Fruit fly (Drosophila melanogaster) whole organism, embryonic: ENCODE results near the gene CG1463.
A peak's percentile ranks its signal among the peaks of the same experiment; 100 is the strongest.

ENCODE experiments used
- Adf1 ChIP-seq: fragments of 200-800 bp; sonication (Bioruptor generic); IDR thresholded peaks from 2 replicates; pipeline ENCODE4 v1.3.6; 2022; ENCODE audit warnings: missing biosample characterization, missing genetic modification characterization
- Asciz ChIP-seq: fragments of 200-800 bp; sonication (Bioruptor generic); optimal IDR thresholded peaks from 2 replicates; lab custom pipeline; 2017; ENCODE audit warnings: missing biosample characterization, mild to moderate bottlenecking, missing genetic modification characterization, missing genetic modification reagents
- Awh ChIP-seq: fragments of 200-800 bp; sonication (Bioruptor generic); IDR thresholded peaks from 2 replicates; pipeline ENCODE4, ENCODE4 v1.3.6; 2022; ENCODE audit warnings: missing biosample characterization, missing genetic modification characterization
- CG10209 ChIP-seq: fragments of 200-800 bp; sonication (Bioruptor generic); optimal IDR thresholded peaks from 3 replicates; lab custom pipeline; 2017; ENCODE audit warnings: missing biosample characterization, mild to moderate bottlenecking, missing genetic modification characterization, missing genetic modification reagents
- CG10979 ChIP-seq: fragments of 200-800 bp; sonication (Bioruptor generic); optimal IDR thresholded peaks from 2 replicates; lab custom pipeline; 2018; ENCODE audit warnings: missing biosample characterization, mild to moderate bottlenecking, missing genetic modification characterization, moderate library complexity
- CG12744 ChIP-seq: fragments of 200-800 bp; sonication (Bioruptor generic); optimal IDR thresholded peaks from 2 replicates; lab custom pipeline; 2016; ENCODE audit warnings: missing biosample characterization, missing genetic modification characterization
- CG13775 ChIP-seq: fragments of 200-800 bp; sonication (Bioruptor generic); optimal IDR thresholded peaks from 3 replicates; lab custom pipeline; 2017; ENCODE audit warnings: missing biosample characterization, mild to moderate bottlenecking, missing genetic modification characterization
- CG14441 ChIP-seq: fragments of 200-800 bp; sonication (Bioruptor generic); IDR thresholded peaks from 2 replicates; pipeline ENCODE4 v1.3.6; 2022; ENCODE audit warnings: missing biosample characterization, missing genetic modification characterization
- CG14965 ChIP-seq: fragments of 200-800 bp; sonication (Bioruptor generic); optimal IDR thresholded peaks from 2 replicates; lab custom pipeline; 2016; ENCODE audit warnings: missing biosample characterization, missing genetic modification characterization, borderline replicate concordance
- CG17186 ChIP-seq: fragments of 200-800 bp; sonication (Bioruptor generic); optimal IDR thresholded peaks from 3 replicates; lab custom pipeline; 2017; ENCODE audit warnings: missing biosample characterization, missing genetic modification reagents, missing genetic modification characterization
- CG30403 ChIP-seq: fragments of 200-800 bp; sonication (Bioruptor generic); optimal IDR thresholded peaks from 3 replicates; lab custom pipeline; 2016; ENCODE audit warnings: missing biosample characterization, missing genetic modification characterization
- CG3065 ChIP-seq: fragments of 200-800 bp; sonication (Bioruptor generic); optimal IDR thresholded peaks from 2 replicates; lab custom pipeline; 2016; ENCODE audit warnings: missing biosample characterization, missing genetic modification characterization
- CG32532 ChIP-seq: fragments of 200-800 bp; sonication (Bioruptor generic); IDR thresholded peaks from 2 replicates; pipeline ENCODE4 v1.3.6; 2022; ENCODE audit warnings: missing biosample characterization, missing genetic modification characterization
- CG32767 ChIP-seq: fragments of 200-800 bp; sonication (Bioruptor generic); IDR thresholded peaks from 2 replicates; pipeline ENCODE4 v1.3.6; 2022; ENCODE audit warnings: missing biosample characterization, missing genetic modification characterization
- CG4282 ChIP-seq: fragments of 200-800 bp; sonication (Bioruptor generic); optimal IDR thresholded peaks from 2 replicates; lab custom pipeline; 2016; ENCODE audit warnings: missing biosample characterization, missing genetic modification characterization
- CG4424 ChIP-seq: fragments of 200-800 bp; sonication (Bioruptor generic); optimal IDR thresholded peaks from 3 replicates; lab custom pipeline; 2016; ENCODE audit warnings: missing biosample characterization, missing genetic modification characterization
- CG5180 ChIP-seq: fragments of 200-800 bp; sonication (Bioruptor generic); optimal IDR thresholded peaks from 3 replicates; lab custom pipeline; 2017; ENCODE audit warnings: missing biosample characterization, missing genetic modification characterization, mild to moderate bottlenecking, moderate library complexity, missing genetic modification reagents
- CG6791 ChIP-seq: fragments of 200-800 bp; sonication (Bioruptor generic); IDR thresholded peaks from 3 replicates; pipeline ENCODE4 v1.3.6; 2022; ENCODE audit warnings: missing biosample characterization, missing genetic modification characterization; ENCODE audit not compliant: partially characterized antibody
- CG7786 ChIP-seq: fragments of 200-800 bp; sonication (Bioruptor generic); optimal IDR thresholded peaks from 2 replicates; lab custom pipeline; 2016; ENCODE audit warnings: missing biosample characterization, missing genetic modification characterization
- CG7839 ChIP-seq: fragments of 200-800 bp; sonication (Bioruptor generic); optimal IDR thresholded peaks from 3 replicates; lab custom pipeline; 2018; ENCODE audit warnings: missing biosample characterization, mild to moderate bottlenecking, missing genetic modification characterization, moderate library complexity
- CG8281 ChIP-seq: fragments of 200-800 bp; sonication (Bioruptor generic); optimal IDR thresholded peaks from 2 replicates; lab custom pipeline; 2018; ENCODE audit warnings: missing biosample characterization, mild to moderate bottlenecking, missing genetic modification characterization, moderate library complexity
- CG8290 ChIP-seq, 3 experiments: fragments of 200-800 bp; sonication (Bioruptor generic); optimal IDR thresholded peaks; 2 replicates each; lab custom pipeline; 2016 to 2019; ENCODE audit warnings: missing biosample characterization in 3 of 3, missing genetic modification characterization in 3 of 3, mild to moderate bottlenecking in 2 of 3, moderate library complexity in 1 of 3
- CrebB ChIP-seq: fragments of 200-800 bp; sonication (Bioruptor generic); optimal IDR thresholded peaks from 3 replicates; lab custom pipeline; 2018; ENCODE audit warnings: missing biosample characterization, mild to moderate bottlenecking, missing genetic modification characterization
- Dp ChIP-seq: fragments of 200-800 bp; sonication (Bioruptor generic); optimal IDR thresholded peaks from 2 replicates; lab custom pipeline; 2018; ENCODE audit warnings: missing biosample characterization, mild to moderate bottlenecking, missing genetic modification characterization, moderate library complexity
- Dref ChIP-seq: fragments of 200-800 bp; sonication (Bioruptor generic); IDR thresholded peaks from 2 replicates; pipeline ENCODE4 v1.3.6; 2022; ENCODE audit warnings: missing biosample characterization, missing genetic modification characterization
- MBD-R2 ChIP-seq: fragments of 200-800 bp; sonication (Bioruptor generic); IDR thresholded peaks from 2 replicates; pipeline ENCODE4 v1.3.6; 2022; ENCODE audit warnings: missing biosample characterization, missing genetic modification characterization
- Myb ChIP-seq: fragments of 200-800 bp; sonication (Bioruptor generic); optimal IDR thresholded peaks from 2 replicates; lab custom pipeline; 2016; ENCODE audit warnings: missing biosample characterization, missing genetic modification characterization
- Pdp1 ChIP-seq, 2 experiments: fragments of 200-800 bp; sonication (Bioruptor generic); optimal IDR thresholded peaks; 3 replicates each; lab custom pipeline; 2016; ENCODE audit warnings: missing biosample characterization in 2 of 2, missing genetic modification characterization in 2 of 2, mild to moderate bottlenecking in 1 of 2, moderate library complexity in 1 of 2
- Scr ChIP-seq: fragments of 200-800 bp; sonication (Bioruptor generic); IDR thresholded peaks from 2 replicates; pipeline ENCODE4 v1.3.6; 2022; ENCODE audit warnings: missing biosample characterization, missing genetic modification characterization; ENCODE audit not compliant: partially characterized antibody
- Sox102F ChIP-seq: fragments of 200-800 bp; sonication (Bioruptor generic); optimal IDR thresholded peaks from 2 replicates; lab custom pipeline; 2018; ENCODE audit warnings: missing biosample characterization, mild to moderate bottlenecking, missing genetic modification characterization, moderate library complexity
- Tbp ChIP-seq: fragments of >200 bp; optimal IDR thresholded peaks from 2 replicates; lab custom pipeline; 2018; ENCODE audit warnings: missing biosample characterization, missing genetic modification characterization
- bigmax ChIP-seq: fragments of 200-800 bp; sonication (Bioruptor generic); optimal IDR thresholded peaks from 2 replicates; lab custom pipeline; 2018; ENCODE audit warnings: missing biosample characterization, mild to moderate bottlenecking, missing genetic modification characterization
- crol ChIP-seq: fragments of 200-800 bp; sonication (Bioruptor generic); IDR thresholded peaks from 2 replicates; pipeline ENCODE4 v1.3.6; 2022; ENCODE audit warnings: missing biosample characterization, missing genetic modification characterization
- dmrt99B ChIP-seq: fragments of 200-800 bp; sonication (Bioruptor generic); optimal IDR thresholded peaks from 2 replicates; lab custom pipeline; 2018; ENCODE audit warnings: missing biosample characterization, mild to moderate bottlenecking, missing genetic modification characterization, moderate library complexity
- gsb-n ChIP-seq: fragments of 200-800 bp; sonication (Bioruptor generic); optimal IDR thresholded peaks from 3 replicates; lab custom pipeline; 2018; ENCODE audit warnings: missing biosample characterization, mild to moderate bottlenecking, missing genetic modification characterization
- insv ChIP-seq, 2 experiments: fragments of 200-800 bp; sonication (Bioruptor generic); optimal IDR thresholded peaks; 3 replicates each; lab custom pipeline; 2016 to 2018; ENCODE audit warnings: missing biosample characterization in 2 of 2, missing genetic modification characterization in 2 of 2
- jing ChIP-seq: fragments of 200-800 bp; sonication (Bioruptor generic); optimal IDR thresholded peaks from 2 replicates; lab custom pipeline; 2018; ENCODE audit warnings: missing biosample characterization, mild to moderate bottlenecking, missing genetic modification characterization
- klu ChIP-seq: fragments of 200-800 bp; sonication (Bioruptor generic); IDR thresholded peaks from 2 replicates; pipeline ENCODE4 v1.3.6; 2022; ENCODE audit warnings: missing biosample characterization, missing genetic modification characterization
- lbe ChIP-seq: fragments of 200-800 bp; sonication (Bioruptor generic); optimal IDR thresholded peaks from 2 replicates; lab custom pipeline; 2016; ENCODE audit warnings: missing biosample characterization, mild to moderate bottlenecking, missing genetic modification characterization
- lola ChIP-seq, 3 experiments: fragments of >200 bp in 2 of 3; fragments of 200-800 bp in 1 of 3; sonication (Bioruptor generic) in 1 of 3; optimal IDR thresholded peaks; 2 replicates each; lab custom pipeline; 2017 to 2019; ENCODE audit warnings: missing biosample characterization in 3 of 3, missing genetic modification characterization in 3 of 3, mild to moderate bottlenecking in 1 of 3, moderate library complexity in 1 of 3
- nmo ChIP-seq: fragments of 200-800 bp; sonication (Bioruptor generic); optimal IDR thresholded peaks from 2 replicates; lab custom pipeline; 2018; ENCODE audit warnings: missing biosample characterization, mild to moderate bottlenecking, missing genetic modification characterization, moderate library complexity
- otp ChIP-seq: fragments of 200-800 bp; sonication (Bioruptor generic); IDR thresholded peaks from 3 replicates; pipeline ENCODE4, ENCODE4 v1.3.6; 2022; ENCODE audit warnings: missing biosample characterization, missing genetic modification characterization
- scrt ChIP-seq: fragments of 200-800 bp; sonication (Bioruptor generic); optimal IDR thresholded peaks from 2 replicates; lab custom pipeline; 2018; ENCODE audit warnings: missing biosample characterization, mild to moderate bottlenecking, missing genetic modification characterization, moderate library complexity
- sens ChIP-seq: fragments of 200-800 bp; sonication (Bioruptor generic); peaks from one replicate; lab custom pipeline; 2016; ENCODE audit warnings: missing biosample characterization, missing genetic modification characterization
- sens-2 ChIP-seq: fragments of 200-800 bp; sonication (Bioruptor generic); IDR thresholded peaks from 2 replicates; pipeline ENCODE4 v1.3.6; 2022; ENCODE audit warnings: missing biosample characterization, missing genetic modification characterization
- sima ChIP-seq: fragments of 200-800 bp; sonication (Bioruptor generic); optimal IDR thresholded peaks from 2 replicates; lab custom pipeline; 2016; ENCODE audit warnings: missing biosample characterization, missing genetic modification characterization
- sob ChIP-seq: fragments of 200-800 bp; sonication (Bioruptor generic); IDR thresholded peaks from 2 replicates; pipeline ENCODE4 v1.3.6; 2022; ENCODE audit warnings: missing biosample characterization, missing genetic modification characterization
- sr ChIP-seq: fragments of 200-800 bp; sonication (Bioruptor generic); IDR thresholded peaks from 3 replicates; pipeline ENCODE4 v1.3.6; 2022; ENCODE audit warnings: missing biosample characterization, missing genetic modification characterization
- stwl ChIP-seq: fragments of 200-800 bp; sonication (Bioruptor generic); optimal IDR thresholded peaks from 3 replicates; lab custom pipeline; 2018; ENCODE audit warnings: missing biosample characterization, mild to moderate bottlenecking, missing genetic modification characterization, moderate library complexity
- vfl ChIP-seq: fragments of 200-800 bp; sonication (Bioruptor generic); optimal IDR thresholded peaks from 2 replicates; lab custom pipeline; 2016; ENCODE audit warnings: missing biosample characterization, missing genetic modification characterization
- vvl ChIP-seq: fragments of 200-800 bp; sonication (Bioruptor generic); IDR thresholded peaks from 2 replicates; pipeline ENCODE4 v1.3.6; 2022; ENCODE audit warnings: missing biosample characterization, missing genetic modification characterization
- yki ChIP-seq: fragments of >200 bp; optimal IDR thresholded peaks from 3 replicates; lab custom pipeline; 2018
- zen ChIP-seq: fragments of 200-800 bp; sonication (Bioruptor generic); optimal IDR thresholded peaks from 3 replicates; lab custom pipeline; 2018; ENCODE audit warnings: missing biosample characterization, mild to moderate bottlenecking, missing genetic modification characterization, moderate library complexity

CG1463 gene

dm6 chrX:12595100-12595609 lies 16.3 kb downstream of the CG1463 start (continued):
- no peak for TF ChIP-seq CG10209 (GFP tag; lab: Kevin White, UChicago)
- no peak for TF ChIP-seq Adf1 (GFP tag; lab: Robert Waterston, UW)
- no peak for TF ChIP-seq CG5180 (GFP tag; lab: Kevin White, UChicago)
- no peak for TF ChIP-seq CG10979
- TF ChIP-seq CG17186 (GFP tag; lab: Kevin White, UChicago), result no peak
- no peak for TF ChIP-seq Dref (GFP tag; lab: Robert Waterston, UW)
- no peak for TF ChIP-seq Sox102F (GFP tag; lab: Kevin White, UChicago)
- no peak for TF ChIP-seq Tbp (GFP tag; lab: Kevin White, UChicago)
- TF ChIP-seq CG12744 (GFP tag; lab: Kevin White, UChicago), result no peak
- no peak for TF ChIP-seq CG4282
- peak; percentile 93 for TF ChIP-seq sr (GFP tag; lab: Robert Waterston, UW)
- TF ChIP-seq Asciz (GFP tag; lab: Kevin White, UChicago), result no peak
- no peak for TF ChIP-seq sens-2 (GFP tag; lab: Robert Waterston, UW)
- TF ChIP-seq otp, result no peak
- TF ChIP-seq CG32532, result no peak
- no peak for TF ChIP-seq CrebB
- TF ChIP-seq CG14441, result no peak
- no peak for TF ChIP-seq bigmax (GFP tag; lab: Kevin White, UChicago)
- TF ChIP-seq CG7839 (tag; lab: Kevin White, UChicago), result no peak
- peak; percentile 40 for TF ChIP-seq MBD-R2 (GFP tag; lab: Robert Waterston, UW)
- no peak for TF ChIP-seq CG8281 (tag; lab: Kevin White, UChicago)
- TF ChIP-seq CG30403 (GFP tag; lab: Kevin White, UChicago), result no peak
- no peak for TF ChIP-seq lbe (GFP tag; lab: Kevin White, UChicago)
- no peak for TF ChIP-seq CG32767 (GFP tag; lab: Robert Waterston, UW)
- TF ChIP-seq CG13775 (GFP tag; lab: Kevin White, UChicago), result no peak
- TF ChIP-seq klu (GFP tag; lab: Robert Waterston, UW), result no peak
- peak; percentile 88 for TF ChIP-seq crol
- no peak for TF ChIP-seq CG6791
- peak; percentile 14 for TF ChIP-seq CG3065
- TF ChIP-seq vfl (GFP tag; lab: Kevin White, UChicago), result no peak
- TF ChIP-seq dmrt99B (tag; lab: Kevin White, UChicago), result no peak
- TF ChIP-seq CG4424, result no peak
- TF ChIP-seq sob (GFP tag; lab: Robert Waterston, UW), result no peak
- no peak for TF ChIP-seq jing (GFP tag; lab: Kevin White, UChicago)
- no peak for TF ChIP-seq scrt (GFP tag; lab: Kevin White, UChicago)
- TF ChIP-seq sima (GFP tag; lab: Kevin White, UChicago), result no peak
- no peak for TF ChIP-seq lola (GFP tag; optimal IDR thresholded peaks at IDR 0.05; lab: Kevin White, UChicago)
- TF ChIP-seq CG7786 (GFP tag; lab: Kevin White, UChicago), result no peak
- no peak for TF ChIP-seq Dp
- TF ChIP-seq yki (lab: Kevin White, UChicago), result no peak
- no peak for TF ChIP-seq CG14965 (GFP tag; lab: Kevin White, UChicago)
- no peak for TF ChIP-seq CG8290 (GFP tag; optimal IDR thresholded peaks at IDR 0.05; lab: Kevin White, UChicago)
- TF ChIP-seq CG8290 (tag; optimal IDR thresholded peaks at IDR 0.05; lab: Kevin White, UChicago), result peak in 1 of 2 experiments; percentile 26

- TF ChIP-seq Scr (GFP tag; lab: Robert Waterston, UW) (peak; percentile 73), zen (tag; lab: Kevin White, UChicago) (peak; percentile 6), stwl (tag; lab: Kevin White, UChicago) (peak; percentile 46), Awh (GFP tag; lab: Robert Waterston, UW) (no peak), Pdp1 (GFP tag; optimal IDR thresholded peaks at IDR 0.05; lab: Kevin White, UChicago) (peak in 1 of 2 experiments; percentile 22), nmo (GFP tag; lab: Kevin White, UChicago) (peak; percentile 40), insv (GFP tag; optimal IDR thresholded peaks at IDR 0.05; lab: Kevin White, UChicago) (peak in 1 of 2 experiments; percentile 3), gsb-n (tag; lab: Kevin White, UChicago) (no peak), Myb (peak; percentile 88), vvl (GFP tag; lab: Robert Waterston, UW) (peak; percentile 40; the same call in 1 of the 2 replicates), sens (GFP tag; lab: Kevin White, UChicago) (peak; percentile 52)
Observed at dm6 chrX:12592121-12592466, 19.4 kb downstream of the CG1463 start, which contains the start of gene LIMK1. Gene LIMK1 (minus strand): TSS chrX:12592193.
